Worm (Caenorhabditis elegans) whole organism, L4 larva: ENCODE results near the gene F42D1.4.

Experiments
- F10B5.3 ChIP-seq: sonication (generic microtip); optimal IDR thresholded peaks from 2 replicates; lab custom pipeline; 2016; ENCODE audit warnings: mild to moderate bottlenecking, missing genetic modification characterization, missing compliant biosample characterization
- F26F4.8 ChIP-seq: fragments of 200-800 bp; sonication (Bioruptor generic); conservative IDR thresholded peaks from 2 replicates; pipeline ENCODE4 v1.3.6; 2022; ENCODE audit warnings: missing genetic modification characterization, missing compliant biosample characterization
- F44E2.7 ChIP-seq: fragments of 200-800 bp; sonication (Bioruptor generic); IDR thresholded peaks from 2 replicates; pipeline ENCODE4 v2.1.2; 2022; ENCODE audit warnings: missing genetic modification characterization, missing compliant biosample characterization
- F49E8.2 ChIP-seq: sonication (generic microtip); optimal IDR thresholded peaks from 2 replicates; lab custom pipeline; 2016; ENCODE audit warnings: missing compliant biosample characterization, mild to moderate bottlenecking, missing genetic modification characterization, borderline replicate concordance
- T20F7.1 ChIP-seq: fragments of 200-800 bp; sonication (Bioruptor generic); optimal IDR thresholded peaks from 2 replicates; lab custom pipeline; 2018; ENCODE audit warnings: mild to moderate bottlenecking, missing genetic modification characterization, missing compliant biosample characterization
- T26A8.4 ChIP-seq: fragments of 200-800 bp; sonication (Bioruptor generic); IDR thresholded peaks from 2 replicates; pipeline ENCODE4 v1.3.6; 2022; ENCODE audit warnings: missing genetic modification characterization, missing compliant biosample characterization
- ZK337.2 ChIP-seq: fragments of 200-800 bp; sonication (Bioruptor generic); IDR thresholded peaks from 2 replicates; pipeline ENCODE4 v1.3.6; 2022; ENCODE audit warnings: missing genetic modification reagents, missing genetic modification characterization, missing compliant biosample characterization
- aha-1 ChIP-seq: fragments of 150-350 bp; peaks from one replicate; lab custom pipeline; 2014; ENCODE audit warnings: missing biosample characterization, missing genetic modification characterization
- ceh-20 ChIP-seq: fragments of 200-800 bp; sonication (Bioruptor generic); IDR thresholded peaks from 2 replicates; pipeline ENCODE4 v1.3.6; 2022; ENCODE audit warnings: missing genetic modification reagents, missing genetic modification characterization, missing compliant biosample characterization
- ceh-28 ChIP-seq: fragments of 150-350 bp; optimal IDR thresholded peaks from 2 replicates; lab custom pipeline; 2014; ENCODE audit warnings: missing biosample characterization, missing genetic modification reagents, missing genetic modification characterization
- ceh-32 ChIP-seq: sonication (generic microtip); optimal IDR thresholded peaks from 2 replicates; lab custom pipeline; 2016; ENCODE audit warnings: mild to moderate bottlenecking, missing genetic modification characterization, missing compliant biosample characterization; ENCODE audit not compliant: poor library complexity
- ceh-82 ChIP-seq: sonication (generic microtip); optimal IDR thresholded peaks from 2 replicates; lab custom pipeline; 2017; ENCODE audit warnings: missing biosample characterization, missing genetic modification characterization
- dmd-6 ChIP-seq: fragments of 200-800 bp; sonication (Bioruptor generic); IDR thresholded peaks from 2 replicates; pipeline ENCODE4 v1.3.6; 2022; ENCODE audit warnings: missing genetic modification reagents, missing genetic modification characterization, missing compliant biosample characterization
- dmd-8 ChIP-seq: fragments of 200-800 bp; sonication (Bioruptor generic); IDR thresholded peaks from 2 replicates; pipeline ENCODE4 v1.3.6; 2022; ENCODE audit warnings: missing genetic modification characterization, missing compliant biosample characterization
- dmd-9 ChIP-seq: fragments of 200-800 bp; sonication (Bioruptor generic); IDR thresholded peaks from 2 replicates; pipeline ENCODE4 v1.3.6; 2022; ENCODE audit warnings: missing genetic modification reagents, missing genetic modification characterization, missing compliant biosample characterization
- duxl-1 ChIP-seq: sonication (generic microtip); optimal IDR thresholded peaks from 2 replicates; lab custom pipeline; 2016; ENCODE audit warnings: mild to moderate bottlenecking, missing genetic modification characterization, moderate library complexity, missing compliant biosample characterization; ENCODE audit not compliant: poor library complexity
- dve-1 ChIP-seq: sonication (generic microtip); optimal IDR thresholded peaks from 2 replicates; lab custom pipeline; 2017; ENCODE audit warnings: antibody characterized with exemption, mild to moderate bottlenecking, missing genetic modification characterization, missing compliant biosample characterization; ENCODE audit not compliant: insufficient read depth
- gei-8 ChIP-seq: fragments of 200-800 bp; sonication (Bioruptor generic); optimal IDR thresholded peaks from 2 replicates; lab custom pipeline; 2018; ENCODE audit warnings: mild to moderate bottlenecking, missing genetic modification characterization, missing compliant biosample characterization
- hlh-11 ChIP-seq: fragments of 200-800 bp; sonication (Bioruptor generic); optimal IDR thresholded peaks from 2 replicates; lab custom pipeline; 2018; ENCODE audit warnings: mild to moderate bottlenecking, missing genetic modification characterization, missing compliant biosample characterization
- hlh-30 ChIP-seq: sonication (generic microtip); optimal IDR thresholded peaks from 2 replicates; lab custom pipeline; 2017; ENCODE audit warnings: antibody characterized with exemption, mild to moderate bottlenecking, missing genetic modification characterization, missing compliant biosample characterization; ENCODE audit not compliant: insufficient read depth
- hmg-1.1 ChIP-seq: fragments of 200-800 bp; sonication (Bioruptor generic); IDR thresholded peaks from 2 replicates; pipeline ENCODE4 v1.3.6; 2022; ENCODE audit warnings: missing genetic modification reagents, missing genetic modification characterization, missing compliant biosample characterization
- lin-29 ChIP-seq: fragments of 200-800 bp; sonication (Bioruptor generic); IDR thresholded peaks from 2 replicates; pipeline ENCODE4 v1.3.6; 2022; ENCODE audit warnings: missing genetic modification reagents, missing genetic modification characterization, missing compliant biosample characterization
- lin-38 ChIP-seq: fragments of 200-800 bp; sonication (Bioruptor generic); IDR thresholded peaks from 2 replicates; pipeline ENCODE4 v1.3.6; 2022; ENCODE audit warnings: missing genetic modification reagents, missing genetic modification characterization, missing compliant biosample characterization
- madf-5 ChIP-seq, 2 experiments: fragments of 200-800 bp; sonication (Bioruptor generic); IDR thresholded peaks; 2 replicates each; pipeline ENCODE4 v1.3.6; 2022; ENCODE audit warnings: missing compliant biosample characterization in 2 of 2, missing genetic modification characterization in 2 of 2
- madf-9 ChIP-seq: fragments of 200-800 bp; sonication (Bioruptor generic); conservative IDR thresholded peaks from 2 replicates; pipeline ENCODE4 v1.3.6; 2022; ENCODE audit warnings: missing genetic modification reagents, missing genetic modification characterization, missing compliant biosample characterization
- mdl-1 ChIP-seq, 2 experiments: fragments of 150-350 bp in 1 of 2; sonication (generic microtip) in 1 of 2; optimal IDR thresholded peaks; 2 replicates each; lab custom pipeline; 2014 to 2017; ENCODE audit warnings: missing biosample characterization in 2 of 2, missing genetic modification characterization in 2 of 2
- mdt-29 ChIP-seq: fragments of 200-800 bp; sonication (Bioruptor generic); IDR thresholded peaks from 2 replicates; pipeline ENCODE4 v1.3.6; 2022; ENCODE audit warnings: missing genetic modification reagents, missing genetic modification characterization, missing compliant biosample characterization
- mes-2 ChIP-seq: sonication (generic microtip); optimal IDR thresholded peaks from 2 replicates; lab custom pipeline; 2016; ENCODE audit warnings: missing genotype, mild to moderate bottlenecking, missing genetic modification characterization, missing compliant biosample characterization; ENCODE audit not compliant: poor library complexity, severe bottlenecking
- mxl-3 ChIP-seq: fragments of 200-800 bp; sonication (Bioruptor generic); optimal IDR thresholded peaks from 2 replicates; lab custom pipeline; 2018; ENCODE audit warnings: mild to moderate bottlenecking, missing genetic modification characterization, missing compliant biosample characterization
- nhr-102 ChIP-seq: sonication (generic microtip); optimal IDR thresholded peaks from 2 replicates; lab custom pipeline; 2016; ENCODE audit warnings: mild to moderate bottlenecking, missing genetic modification characterization, moderate library complexity, missing compliant biosample characterization
- nhr-28 ChIP-seq: fragments of 150-350 bp; optimal IDR thresholded peaks from 2 replicates; lab custom pipeline; 2014; ENCODE audit warnings: missing biosample characterization, missing genetic modification characterization
- nhr-48 ChIP-seq: sonication (generic microtip); optimal IDR thresholded peaks from 2 replicates; lab custom pipeline; 2016; ENCODE audit warnings: mild to moderate bottlenecking, missing genetic modification characterization, missing compliant biosample characterization
- nhr-6 ChIP-seq: fragments of 150-350 bp; optimal IDR thresholded peaks from 2 replicates; lab custom pipeline; 2014; ENCODE audit warnings: missing biosample characterization, missing genetic modification characterization
- nhr-77 ChIP-seq: fragments of 150-350 bp; optimal IDR thresholded peaks from 2 replicates; lab custom pipeline; 2014; ENCODE audit warnings: missing biosample characterization, missing genetic modification characterization
- pha-4 ChIP-seq, 2 experiments: fragments of 150-350 bp in 1 of 2; fragments of 200-800 bp in 1 of 2; sonication (Bioruptor generic) in 1 of 2; IDR thresholded peaks in 1 of 2; optimal IDR thresholded peaks in 1 of 2; 2 replicates each; pipeline versions ENCODE4 v1.3.6 to Lab custom; 2014 to 2022; ENCODE audit warnings: missing genetic modification characterization in 2 of 2, missing genetic modification reagents in 2 of 2, missing biosample characterization in 1 of 2, missing compliant biosample characterization in 1 of 2
- php-3 ChIP-seq: fragments of 200-800 bp; sonication (Bioruptor generic); IDR thresholded peaks from 2 replicates; pipeline ENCODE4 v1.3.6; 2022; ENCODE audit warnings: missing genetic modification reagents, missing genetic modification characterization, missing compliant biosample characterization
- saeg-2 ChIP-seq: fragments of 200-800 bp; sonication (Bioruptor generic); IDR thresholded peaks from 2 replicates; pipeline ENCODE4 v1.3.6; 2022; ENCODE audit warnings: missing genetic modification reagents, missing genetic modification characterization, missing compliant biosample characterization
- set-16 ChIP-seq: fragments of 200-800 bp; sonication (Bioruptor generic); IDR thresholded peaks from 2 replicates; pipeline ENCODE4 v1.3.6; 2022; ENCODE audit warnings: missing genetic modification reagents, missing genetic modification characterization, missing compliant biosample characterization
- snpc-1.2 ChIP-seq: fragments of 200-800 bp; sonication (Bioruptor generic); IDR thresholded peaks from 2 replicates; pipeline ENCODE4 v1.3.6; 2022; ENCODE audit warnings: missing genetic modification reagents, missing genetic modification characterization, missing compliant biosample characterization
- spr-3 ChIP-seq: fragments of 200-800 bp; sonication (Bioruptor generic); optimal IDR thresholded peaks from 2 replicates; lab custom pipeline; 2018; ENCODE audit warnings: mild to moderate bottlenecking, missing genetic modification characterization, missing compliant biosample characterization
- tra-1 ChIP-seq: fragments of 200-800 bp; sonication (Bioruptor generic); IDR thresholded peaks from 2 replicates; pipeline ENCODE4 v1.3.6; 2022; ENCODE audit warnings: missing genetic modification reagents, missing genetic modification characterization, missing compliant biosample characterization
- unc-39 ChIP-seq: sonication (generic microtip); optimal IDR thresholded peaks from 2 replicates; lab custom pipeline; 2017; ENCODE audit warnings: missing biosample characterization, missing genetic modification characterization
- unc-62 ChIP-seq, 3 experiments: fragments of 150-350 bp in 1 of 3; sonication (generic microtip); optimal IDR thresholded peaks in 2 of 3; peaks in 1 of 3; 1 replicate in 1 of 3; 2 replicates in 2 of 3; lab custom pipeline; 2014 to 2017; ENCODE audit warnings: missing biosample characterization in 3 of 3, missing genetic modification characterization in 3 of 3, missing genetic modification reagents in 3 of 3, missing genotype in 1 of 3
- vab-7 ChIP-seq: fragments of 200-800 bp; sonication (Bioruptor generic); IDR thresholded peaks from 2 replicates; pipeline ENCODE4 v1.3.6; 2022; ENCODE audit warnings: missing genetic modification reagents, missing genetic modification characterization, missing compliant biosample characterization

F42D1.4 gene

ce11 chrX:14780176-14780575 is 26.9 kb upstream of the F42D1.4 start:
- peak; percentile 34 for TF ChIP-seq nhr-28 (tag; lab: Kevin White, UChicago)
- TF ChIP-seq dmd-6 (GFP tag; lab: Robert Waterston, UW), result peak; percentile 77
- TF ChIP-seq hlh-11, result peak; percentile 22
- TF ChIP-seq T20F7.1 (GFP tag; lab: Kevin White, UChicago), result no peak
- no peak for TF ChIP-seq F10B5.3 (tag; lab: Kevin White, UChicago)
- peak; percentile 25 for TF ChIP-seq mxl-3 (GFP tag; lab: Kevin White, UChicago)
- no peak for TF ChIP-seq set-16
- TF ChIP-seq lin-29 (GFP tag; lab: Robert Waterston, UW), result no peak
- no peak for TF ChIP-seq F26F4.8
- TF ChIP-seq snpc-1.2, result no peak
- peak; percentile 30 for TF ChIP-seq hlh-30 (tag; lab: Kevin White, UChicago)
- TF ChIP-seq unc-62 (GFP tag; optimal IDR thresholded peaks at IDR 0.05 in 1 of 2; lab: Kevin White, UChicago), result peak in 1 of 2 experiments; percentile 89
- TF ChIP-seq unc-62 (tag; optimal IDR thresholded peaks at IDR 0.05; lab: Kevin White, UChicago), result no peak
- no peak for TF ChIP-seq F44E2.7 (GFP tag; lab: Robert Waterston, UW)
- no peak for TF ChIP-seq hmg-1.1 (GFP tag; lab: Robert Waterston, UW)
- no peak for TF ChIP-seq nhr-6 (tag; lab: Kevin White, UChicago)
- peak; percentile 83; the same call in 1 of the 2 replicates for TF ChIP-seq ceh-20 (GFP tag; lab: Robert Waterston, UW)
- TF ChIP-seq ceh-82 (tag; lab: Kevin White, UChicago), result no peak
- no peak for TF ChIP-seq ceh-32 (tag; lab: Kevin White, UChicago)
- TF ChIP-seq unc-39 (tag; lab: Kevin White, UChicago), result no peak
- TF ChIP-seq dmd-8 (GFP tag; lab: Robert Waterston, UW), result no peak
- TF ChIP-seq dmd-9 (GFP tag; lab: Robert Waterston, UW), result no peak
- TF ChIP-seq saeg-2 (GFP tag; lab: Robert Waterston, UW), result no peak
- TF ChIP-seq nhr-102 (tag; lab: Kevin White, UChicago), result no peak
- TF ChIP-seq duxl-1, result no peak
- TF ChIP-seq madf-9, result no peak
- TF ChIP-seq mdl-1 (tag; optimal IDR thresholded peaks at IDR 0.05; lab: Kevin White, UChicago), result peak in 1 of 2 experiments; percentile 33
- TF ChIP-seq ZK337.2 (GFP tag; lab: Robert Waterston, UW), result no peak
- TF ChIP-seq F49E8.2 (tag; lab: Kevin White, UChicago), result no peak
- no peak for TF ChIP-seq nhr-77 (tag; lab: Kevin White, UChicago)
- TF ChIP-seq vab-7 (GFP tag; lab: Robert Waterston, UW), result no peak

ce11 chrX:14783434-14784142 is 23.4 kb upstream of the F42D1.4 start:
- TF ChIP-seq dve-1 (tag; lab: Kevin White, UChicago), result peak; percentile 70
- TF ChIP-seq nhr-48, result peak; percentile 92
- TF ChIP-seq mdt-29 (GFP tag; lab: Robert Waterston, UW), result no peak
- TF ChIP-seq spr-3 (GFP tag; lab: Kevin White, UChicago), result no peak
- TF ChIP-seq aha-1, result peak; percentile 98
- TF ChIP-seq unc-62 (GFP tag; optimal IDR thresholded peaks at IDR 0.05 in 1 of 2; lab: Kevin White, UChicago), result peak in 1 of 2 experiments; percentile 67
- no peak for TF ChIP-seq unc-62 (tag; optimal IDR thresholded peaks at IDR 0.05; lab: Kevin White, UChicago)
- no peak for TF ChIP-seq lin-38 (GFP tag; lab: Robert Waterston, UW)
- TF ChIP-seq php-3 (GFP tag; lab: Robert Waterston, UW), result peak; percentile 86
- TF ChIP-seq ceh-28 (tag; lab: Kevin White, UChicago), result no peak
- 0 out of 2 replicates have a peak, but pooled peaks have one; percentile 11 for TF ChIP-seq T26A8.4 (GFP tag; lab: Robert Waterston, UW)
- peak; percentile 93 for TF ChIP-seq tra-1 (GFP tag; lab: Robert Waterston, UW)
- TF ChIP-seq hlh-30 (tag; lab: Kevin White, UChicago), result peak; percentile 29
- peak in 1 of 2 experiments; percentile 65 for TF ChIP-seq mdl-1 (tag; optimal IDR thresholded peaks at IDR 0.05; lab: Kevin White, UChicago)
- 0 out of 2 replicates have a peak, but pooled peaks have one; percentile 16 for TF ChIP-seq saeg-2 (GFP tag; lab: Robert Waterston, UW)
- TF ChIP-seq dmd-6 (GFP tag; lab: Robert Waterston, UW), result peak; percentile 95
- peak; percentile 39 for TF ChIP-seq gei-8
- TF ChIP-seq nhr-102 (tag; lab: Kevin White, UChicago), result peak; percentile 80
- peak; percentile 30 for TF ChIP-seq T20F7.1 (GFP tag; lab: Kevin White, UChicago)
- TF ChIP-seq madf-5 (GFP tag; IDR thresholded peaks at IDR 0.05; lab: Robert Waterston, UW), result no peak
- TF ChIP-seq ceh-20 (GFP tag; lab: Robert Waterston, UW), result peak; percentile 56; the same call in 1 of the 2 replicates
- TF ChIP-seq mes-2 (tag; lab: Kevin White, UChicago), result no peak
- TF ChIP-seq pha-4 (GFP tag; IDR thresholded peaks at IDR 0.05; lab: Robert Waterston, UW), result 0 out of 2 replicates have a peak, but pooled peaks have one; percentile 39
- TF ChIP-seq pha-4 (tag; optimal IDR thresholded peaks at IDR 0.05; lab: Kevin White, UChicago), result no peak
